Fruit fly (Drosophila melanogaster) whole organism, embryonic: Measurements from ENCODE around the gene CG14971.
A peak's percentile ranks its signal among the peaks of the same experiment; 100 is the strongest.

Experiments
- Aef1 ChIP-seq: fragments of 200-800 bp; sonication (Bioruptor generic); IDR thresholded peaks from 3 replicates; pipeline ENCODE4 v1.3.6; 2022; ENCODE audit warnings: missing biosample characterization, missing genetic modification characterization
- Antp ChIP-seq: fragments of 200-800 bp; sonication (Bioruptor generic); optimal IDR thresholded peaks from 3 replicates; lab custom pipeline; 2016; ENCODE audit warnings: missing biosample characterization, missing genetic modification characterization
- Bteb2 ChIP-seq: fragments of 200-800 bp; sonication (Bioruptor generic); optimal IDR thresholded peaks from 2 replicates; lab custom pipeline; 2016; ENCODE audit warnings: missing biosample characterization, missing genetic modification characterization
- CG10431 ChIP-seq: fragments of 200-800 bp; sonication (Bioruptor generic); optimal IDR thresholded peaks from 3 replicates; lab custom pipeline; 2018; ENCODE audit warnings: missing biosample characterization, mild to moderate bottlenecking, missing genetic modification characterization
- CG11504 ChIP-seq: fragments of 200-800 bp; sonication (Bioruptor generic); optimal IDR thresholded peaks from 3 replicates; lab custom pipeline; 2019; ENCODE audit warnings: missing biosample characterization, mild to moderate bottlenecking, missing genetic modification characterization, moderate library complexity
- CG12071 ChIP-seq: fragments of 200-800 bp; sonication (Bioruptor generic); optimal IDR thresholded peaks from 3 replicates; lab custom pipeline; 2018; ENCODE audit warnings: missing biosample characterization, mild to moderate bottlenecking, missing genetic modification characterization
- CG12155 ChIP-seq: fragments of 200-800 bp; sonication (Bioruptor generic); optimal IDR thresholded peaks from 3 replicates; lab custom pipeline; 2016; ENCODE audit warnings: missing biosample characterization, missing genetic modification characterization
- CG15269 ChIP-seq: fragments of 200-800 bp; sonication (Bioruptor generic); optimal IDR thresholded peaks from 2 replicates; lab custom pipeline; 2018; ENCODE audit warnings: missing biosample characterization, mild to moderate bottlenecking, missing genetic modification characterization, moderate library complexity
- CG1602 ChIP-seq: fragments of 200-800 bp; sonication (Bioruptor generic); optimal IDR thresholded peaks from 3 replicates; lab custom pipeline; 2016; ENCODE audit warnings: missing biosample characterization, missing genetic modification characterization
- CG17328 ChIP-seq: fragments of 200-800 bp; sonication (Bioruptor generic); IDR thresholded peaks from 2 replicates; pipeline ENCODE4 v1.3.6; 2022; ENCODE audit warnings: missing biosample characterization, missing genetic modification characterization
- CG1792 ChIP-seq: fragments of 200-800 bp; sonication (Bioruptor generic); optimal IDR thresholded peaks from 2 replicates; lab custom pipeline; 2016; ENCODE audit warnings: missing biosample characterization, missing genetic modification characterization
- CG2129 ChIP-seq: fragments of 200-800 bp; sonication (Bioruptor generic); IDR thresholded peaks from 2 replicates; pipeline ENCODE4 v1.3.6; 2022; ENCODE audit warnings: missing biosample characterization, missing genetic modification characterization; ENCODE audit not compliant: partially characterized antibody
- CG2199 ChIP-seq: fragments of 200-800 bp; sonication (Bioruptor generic); IDR thresholded peaks from 3 replicates; pipeline ENCODE4 v1.3.6; 2022; ENCODE audit warnings: missing biosample characterization, missing genetic modification characterization
- CG2712 ChIP-seq: fragments of 200-800 bp; optimal IDR thresholded peaks from 3 replicates; lab custom pipeline; 2019; ENCODE audit warnings: missing biosample characterization, mild to moderate bottlenecking, missing genetic modification characterization, moderate library complexity
- CG31441 ChIP-seq: fragments of 200-800 bp; sonication (Bioruptor generic); IDR thresholded peaks from 2 replicates; pipeline ENCODE4 v1.3.6; 2022; ENCODE audit warnings: missing biosample characterization, missing genetic modification characterization
- CG42726 ChIP-seq: fragments of 200-800 bp; sonication (Bioruptor generic); IDR thresholded peaks from 2 replicates; pipeline ENCODE4 v1.3.6; 2022; ENCODE audit warnings: missing biosample characterization, missing genetic modification characterization; ENCODE audit not compliant: partially characterized antibody
- CG4404 ChIP-seq: fragments of 200-800 bp; sonication (Bioruptor generic); IDR thresholded peaks from 2 replicates; pipeline ENCODE4 v1.3.6; 2022; ENCODE audit warnings: missing biosample characterization, missing genetic modification characterization
- CG4820 ChIP-seq: fragments of 200-800 bp; sonication (Bioruptor generic); optimal IDR thresholded peaks from 3 replicates; lab custom pipeline; 2016; ENCODE audit warnings: missing biosample characterization, missing genetic modification characterization
- CG7839 ChIP-seq: fragments of 200-800 bp; sonication (Bioruptor generic); optimal IDR thresholded peaks from 3 replicates; lab custom pipeline; 2018; ENCODE audit warnings: missing biosample characterization, mild to moderate bottlenecking, missing genetic modification characterization, moderate library complexity
- CG8478 ChIP-seq: fragments of >200 bp; optimal IDR thresholded peaks from 2 replicates; lab custom pipeline; 2018
- CG8765 ChIP-seq: fragments of 200-800 bp; sonication (Bioruptor generic); IDR thresholded peaks from 2 replicates; pipeline ENCODE4 v1.3.6; 2022; ENCODE audit warnings: missing biosample characterization, missing genetic modification characterization
- Ets65A ChIP-seq: fragments of 200-800 bp; sonication (Bioruptor generic); peaks from one replicate; lab custom pipeline; 2016; ENCODE audit warnings: missing biosample characterization, missing genetic modification characterization
- Fer1 ChIP-seq: fragments of 200-800 bp; sonication (Bioruptor generic); optimal IDR thresholded peaks from 2 replicates; lab custom pipeline; 2017; ENCODE audit warnings: missing biosample characterization, mild to moderate bottlenecking, missing genetic modification characterization
- Gsc ChIP-seq: fragments of 200-800 bp; sonication (Bioruptor generic); IDR thresholded peaks from 2 replicates; pipeline ENCODE4 v1.3.6; 2022; ENCODE audit warnings: missing biosample characterization, missing genetic modification characterization
- HLH54F ChIP-seq: fragments of 200-800 bp; sonication (Bioruptor generic); optimal IDR thresholded peaks from 3 replicates; lab custom pipeline; 2016; ENCODE audit warnings: missing biosample characterization, missing genetic modification characterization
- Hand ChIP-seq: fragments of 200-800 bp; sonication (Bioruptor generic); optimal IDR thresholded peaks from 2 replicates; lab custom pipeline; 2017; ENCODE audit warnings: mild to moderate bottlenecking, missing biosample characterization, missing genetic modification reagents, missing genetic modification characterization
- Hmx ChIP-seq: fragments of 200-800 bp; sonication (Bioruptor generic); optimal IDR thresholded peaks from 2 replicates; lab custom pipeline; 2016; ENCODE audit warnings: missing biosample characterization, missing genetic modification characterization
- MESR4 ChIP-seq: fragments of 200-800 bp; sonication (Bioruptor generic); optimal IDR thresholded peaks from 2 replicates; lab custom pipeline; 2018; ENCODE audit warnings: missing biosample characterization, mild to moderate bottlenecking, missing genetic modification characterization, moderate library complexity
- Optix ChIP-seq: fragments of 200-800 bp; sonication (Bioruptor generic); IDR thresholded peaks from 3 replicates; pipeline ENCODE4 v1.3.6; 2022; ENCODE audit warnings: missing biosample characterization, missing genetic modification characterization
- Poxn ChIP-seq: fragments of 200-800 bp; sonication (Bioruptor generic); IDR thresholded peaks from 2 replicates; pipeline ENCODE4 v1.3.6; 2022; ENCODE audit warnings: missing biosample characterization, missing genetic modification characterization
- Ptx1 ChIP-seq: fragments of 200-800 bp; sonication (Bioruptor generic); IDR thresholded peaks from 2 replicates; pipeline ENCODE4 v1.3.6; 2022; ENCODE audit warnings: missing biosample characterization, missing genetic modification characterization
- Rx ChIP-seq: fragments of 200-800 bp; sonication (Bioruptor generic); IDR thresholded peaks from 2 replicates; pipeline ENCODE4 v1.3.6; 2022; ENCODE audit warnings: missing biosample characterization, missing genetic modification characterization
- Xrp1 ChIP-seq: fragments of 200-800 bp; sonication (Bioruptor generic); IDR thresholded peaks from 2 replicates; pipeline ENCODE4 v1.3.6; 2022; ENCODE audit warnings: missing biosample characterization, missing genetic modification characterization
- ato ChIP-seq: fragments of 200-800 bp; sonication (Bioruptor generic); IDR thresholded peaks from 2 replicates; pipeline ENCODE4 v1.3.6; 2022; ENCODE audit warnings: missing biosample characterization, missing genetic modification characterization; ENCODE audit not compliant: partially characterized antibody
- bbx ChIP-seq: fragments of 200-800 bp; sonication (Bioruptor generic); IDR thresholded peaks from 2 replicates; pipeline ENCODE4 v1.3.6; 2022; ENCODE audit warnings: missing biosample characterization, missing genetic modification characterization; ENCODE audit not compliant: partially characterized antibody
- bowl ChIP-seq: fragments of 200-800 bp; sonication (Bioruptor generic); IDR thresholded peaks from 2 replicates; pipeline ENCODE4 v1.3.6; 2022; ENCODE audit warnings: missing biosample characterization, missing genetic modification characterization
- cad ChIP-seq: fragments of >200 bp; optimal IDR thresholded peaks from 2 replicates; lab custom pipeline; 2017; ENCODE audit warnings: missing biosample characterization, missing genetic modification characterization
- dm ChIP-seq: fragments of 200-800 bp; sonication (Bioruptor generic); optimal IDR thresholded peaks from 3 replicates; lab custom pipeline; 2016; ENCODE audit warnings: missing biosample characterization, missing genetic modification characterization
- otp ChIP-seq: fragments of 200-800 bp; sonication (Bioruptor generic); IDR thresholded peaks from 3 replicates; pipeline ENCODE4, ENCODE4 v1.3.6; 2022; ENCODE audit warnings: missing biosample characterization, missing genetic modification characterization
- psq ChIP-seq: fragments of 200-800 bp; sonication (Bioruptor generic); optimal IDR thresholded peaks from 2 replicates; lab custom pipeline; 2017; ENCODE audit warnings: missing biosample characterization, missing genetic modification characterization
- ro ChIP-seq: fragments of 200-800 bp; sonication (Bioruptor generic); IDR thresholded peaks from 2 replicates; pipeline ENCODE4 v1.3.6; 2022; ENCODE audit warnings: missing biosample characterization, missing genetic modification characterization
- sc ChIP-seq, 3 experiments: fragments of >200 bp in 2 of 3; fragments of 200-800 bp in 1 of 3; sonication (Bioruptor generic) in 1 of 3; optimal IDR thresholded peaks; 2 replicates in 2 of 3; 3 replicates in 1 of 3; lab custom pipeline; 2017; ENCODE audit warnings: mild to moderate bottlenecking in 1 of 3, missing biosample characterization in 1 of 3, missing genetic modification characterization in 1 of 3, missing genetic modification reagents in 1 of 3
- shn ChIP-seq: fragments of 200-800 bp; sonication (Bioruptor generic); optimal IDR thresholded peaks from 3 replicates; lab custom pipeline; 2016; ENCODE audit warnings: missing biosample characterization, missing genetic modification characterization
- sisA ChIP-seq: fragments of 200-800 bp; sonication (Bioruptor generic); IDR thresholded peaks from 2 replicates; pipeline ENCODE4 v1.3.6; 2022; ENCODE audit warnings: missing biosample characterization, missing genetic modification characterization
- slou ChIP-seq: fragments of 200-800 bp; sonication (Bioruptor generic); optimal IDR thresholded peaks from 3 replicates; lab custom pipeline; 2016; ENCODE audit warnings: missing biosample characterization, missing genetic modification characterization
- sna ChIP-seq: fragments of 200-800 bp; sonication (Bioruptor generic); IDR thresholded peaks from 2 replicates; pipeline ENCODE4 v1.3.6; 2022; ENCODE audit warnings: missing biosample characterization, missing genetic modification characterization; ENCODE audit not compliant: partially characterized antibody
- ssp ChIP-seq: fragments of 200-800 bp; sonication (Bioruptor generic); IDR thresholded peaks from 2 replicates; pipeline ENCODE4 v1.3.6; 2022; ENCODE audit warnings: missing biosample characterization, missing genetic modification characterization
- tap ChIP-seq: fragments of 200-800 bp; optimal IDR thresholded peaks from 3 replicates; lab custom pipeline; 2019; ENCODE audit warnings: missing biosample characterization, mild to moderate bottlenecking, missing genetic modification characterization, moderate library complexity
- wek ChIP-seq: fragments of 200-800 bp; sonication (Bioruptor generic); optimal IDR thresholded peaks from 3 replicates; lab custom pipeline; 2018; ENCODE audit warnings: missing biosample characterization, mild to moderate bottlenecking, missing genetic modification characterization, moderate library complexity
- yki ChIP-seq: fragments of >200 bp; optimal IDR thresholded peaks from 3 replicates; lab custom pipeline; 2018

Gene CG14971

DNA sequence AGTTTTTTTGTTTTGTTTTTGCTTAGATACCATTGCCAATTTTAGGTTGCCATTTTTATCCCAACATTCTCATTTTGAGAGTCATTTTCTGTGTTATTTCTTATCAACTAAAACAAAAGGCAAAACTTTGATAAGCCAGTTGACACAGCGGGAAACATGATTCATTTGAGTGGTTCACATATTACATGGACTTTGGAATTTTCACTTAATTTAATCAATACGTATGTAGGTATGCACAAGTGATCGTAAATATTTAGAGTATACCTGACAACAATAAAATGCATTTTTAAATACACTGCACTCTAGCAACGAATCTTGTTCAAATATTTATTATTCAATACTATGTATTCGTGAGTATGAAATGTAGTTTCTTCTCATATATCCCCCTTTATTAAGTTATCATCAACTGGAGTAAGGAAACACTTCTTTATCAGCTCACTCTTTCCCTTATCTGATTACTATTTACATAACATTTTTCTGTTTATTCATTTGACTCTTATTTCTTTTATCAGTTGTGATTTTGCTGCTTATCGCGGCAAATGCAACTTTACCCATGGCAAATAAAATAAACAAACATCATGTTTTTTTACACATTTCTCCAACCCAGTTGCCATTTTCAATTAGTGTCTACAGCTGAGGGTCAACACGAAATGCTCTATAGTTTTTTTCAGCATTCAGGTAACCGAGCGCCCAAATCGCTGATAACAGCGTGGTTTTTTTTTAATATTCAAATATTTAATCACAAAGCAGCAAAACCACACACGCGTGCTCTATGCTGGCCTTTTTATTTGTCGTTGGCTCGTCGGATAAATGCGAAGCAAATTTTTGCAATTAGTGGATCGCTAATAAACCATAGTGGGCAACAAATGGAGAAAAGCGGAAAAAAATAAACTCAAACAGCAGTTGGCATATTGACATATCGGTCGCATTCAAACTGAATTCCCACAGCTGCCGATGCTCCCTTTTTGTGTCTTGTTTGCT is 47.7 kb upstream of the CG14971 start (continued):
- TF ChIP-seq tap (tag; lab: Kevin White, UChicago) (peak; percentile 10), CG4404 (GFP tag; lab: Robert Waterston, UW) (no peak), Fer1 (GFP tag; lab: Kevin White, UChicago) (peak; percentile 65), bbx (GFP tag; lab: Robert Waterston, UW) (no peak), CG8478 (lab: Kevin White, UChicago) (no peak), CG17328 (GFP tag; lab: Robert Waterston, UW) (no peak), Ets65A (GFP tag; lab: Kevin White, UChicago) (peak; percentile 17), CG10431 (GFP tag; lab: Kevin White, UChicago) (no peak), CG12071 (GFP tag; lab: Kevin White, UChicago) (peak; percentile 32), CG1602 (GFP tag; lab: Kevin White, UChicago) (no peak), CG2129 (no peak), CG11504 (tag; lab: Kevin White, UChicago) (peak; percentile 4), otp (GFP tag; lab: Robert Waterston, UW) (no peak), ato (GFP tag; lab: Robert Waterston, UW) (no peak), Aef1 (GFP tag; lab: Robert Waterston, UW) (no peak), Gsc (GFP tag; lab: Robert Waterston, UW) (no peak), CG1792 (GFP tag; lab: Kevin White, UChicago) (no peak), CG42726 (no peak), bowl (no peak), wek (GFP tag; lab: Kevin White, UChicago) (no peak), Hmx (GFP tag; lab: Kevin White, UChicago) (no peak), ro (GFP tag; lab: Robert Waterston, UW) (no peak), CG2199 (GFP tag; lab: Robert Waterston, UW) (no peak), sisA (GFP tag; lab: Robert Waterston, UW) (no peak), ssp (no peak), CG4820 (GFP tag; lab: Kevin White, UChicago) (no peak), psq (no peak), Hand (GFP tag; lab: Kevin White, UChicago) (no peak), Bteb2 (GFP tag; lab: Kevin White, UChicago) (no peak), CG2712 (peak; percentile 22), CG8765 (GFP tag; lab: Robert Waterston, UW) (no peak), Rx (GFP tag; lab: Robert Waterston, UW) (no peak), CG7839 (tag; lab: Kevin White, UChicago) (no peak), CG15269 (tag; lab: Kevin White, UChicago) (peak; percentile 12), sna (no peak), HLH54F (GFP tag; lab: Kevin White, UChicago) (no peak), CG12155 (no peak), Poxn (GFP tag; lab: Robert Waterston, UW) (no peak), shn (GFP tag; lab: Kevin White, UChicago) (no peak), Ptx1 (GFP tag; lab: Robert Waterston, UW) (no peak), Antp (no peak), cad (GFP tag; lab: Kevin White, UChicago) (no peak), Optix (GFP tag; lab: Robert Waterston, UW) (no peak), MESR4 (GFP tag; lab: Kevin White, UChicago) (no peak), yki (no peak), dm (GFP tag; lab: Kevin White, UChicago) (no peak), slou (GFP tag; lab: Kevin White, UChicago) (no peak), CG31441 (peak; percentile 13; the same call in 1 of the 2 replicates), sc (optimal IDR thresholded peaks at IDR 0.05; lab: Kevin White, UChicago) (no peak), sc (GFP tag; optimal IDR thresholded peaks at IDR 0.05; lab: Kevin White, UChicago) (no peak), Xrp1 (GFP tag; lab: Robert Waterston, UW) (no peak; the same call in none of the 2 replicates)
